Worm (Caenorhabditis elegans) whole organism, mixed stage, embryonic: ENCODE measurements around the gene myo-2.

Experiments used
- elt-1 ChIP-seq: sonication (generic microtip); optimal IDR thresholded peaks from 2 replicates; lab custom pipeline; 2017; ENCODE audit warnings: missing genetic modification characterization, mild to moderate bottlenecking, missing compliant biosample characterization, antibody characterized with exemption, moderate library complexity, borderline replicate concordance; ENCODE audit not compliant: insufficient read depth
- elt-3 ChIP-seq: fragments of 150-350 bp; optimal IDR thresholded peaks from 2 replicates; lab custom pipeline; 2014; ENCODE audit warnings: missing biosample characterization, missing genetic modification characterization
- lin-32 ChIP-seq: fragments of 200-800 bp; sonication (Bioruptor generic); optimal IDR thresholded peaks from 2 replicates; lab custom pipeline; 2018; ENCODE audit warnings: mild to moderate bottlenecking, missing genetic modification characterization, missing compliant biosample characterization
- lsy-2 ChIP-seq: fragments of 150-350 bp; optimal IDR thresholded peaks from 2 replicates; lab custom pipeline; 2014; ENCODE audit warnings: missing biosample characterization, missing genetic modification characterization
- nhr-12 ChIP-seq: fragments of 150-350 bp; optimal IDR thresholded peaks from 2 replicates; lab custom pipeline; 2014; ENCODE audit warnings: missing biosample characterization, missing genetic modification characterization
- nhr-237 ChIP-seq: fragments of 150-350 bp; optimal IDR thresholded peaks from 2 replicates; lab custom pipeline; 2014; ENCODE audit warnings: missing biosample characterization, missing genetic modification characterization
- nhr-28 ChIP-seq: fragments of 150-350 bp; optimal IDR thresholded peaks from 2 replicates; lab custom pipeline; 2014; ENCODE audit warnings: missing biosample characterization, missing genetic modification characterization
- nhr-76 ChIP-seq: sonication (generic microtip); optimal IDR thresholded peaks from 2 replicates; lab custom pipeline; 2017; ENCODE audit warnings: missing biosample characterization, missing genetic modification characterization
- snpc-4 ChIP-seq: fragments of 150-350 bp; optimal IDR thresholded peaks from 2 replicates; lab custom pipeline; 2014; ENCODE audit warnings: missing biosample characterization, missing genetic modification characterization
- sptf-1 ChIP-seq: sonication (generic microtip); optimal IDR thresholded peaks from 2 replicates; lab custom pipeline; 2017; ENCODE audit warnings: mild to moderate bottlenecking, missing genetic modification characterization, moderate library complexity, missing compliant biosample characterization
- unc-62 ChIP-seq: fragments of 150-350 bp; optimal IDR thresholded peaks from 2 replicates; lab custom pipeline; 2014; ENCODE audit warnings: missing biosample characterization, missing genetic modification reagents, missing genetic modification characterization
- zip-8 ChIP-seq: fragments of 150-350 bp; optimal IDR thresholded peaks from 2 replicates; lab custom pipeline; 2014; ENCODE audit warnings: missing biosample characterization, missing genetic modification characterization
- ztf-11 ChIP-seq: fragments of 150-350 bp; optimal IDR thresholded peaks from 2 replicates; lab custom pipeline; 2014; ENCODE audit warnings: missing biosample characterization, missing genetic modification characterization

ce11 chrX:12466769-12467168, 1.1 kb upstream of the myo-2 start, which contains the start of gene cdf-2:
- TF ChIP-seq unc-62 (GFP tag; lab: Kevin White, UChicago): no peak
- TF ChIP-seq elt-3 (tag; lab: Kevin White, UChicago): no peak
- TF ChIP-seq nhr-12: no peak
- TF ChIP-seq nhr-28 (tag; lab: Kevin White, UChicago): no peak
- TF ChIP-seq ztf-11 (tag; lab: Kevin White, UChicago): no peak
- TF ChIP-seq lsy-2 (tag; lab: Kevin White, UChicago): no peak
- no peak for TF ChIP-seq sptf-1 (tag; lab: Kevin White, UChicago)
- no peak for TF ChIP-seq nhr-237
- no peak for TF ChIP-seq elt-1 (tag; lab: Kevin White, UChicago)
- TF ChIP-seq lin-32 (GFP tag; lab: Kevin White, UChicago): no peak
- TF ChIP-seq snpc-4 (tag; lab: Kevin White, UChicago): no peak
- no peak for TF ChIP-seq zip-8
- no peak for TF ChIP-seq nhr-76 (tag; lab: Kevin White, UChicago)
